Worm (Caenorhabditis elegans) whole organism, L4 larva: ENCODE results near the gene H35B03.2.
A peak's percentile ranks its signal among the peaks of the same experiment; 100 is the strongest.

Experiments used
- F10B5.3 ChIP-seq: sonication (generic microtip); optimal IDR thresholded peaks from 2 replicates; lab custom pipeline; 2016; ENCODE audit warnings: mild to moderate bottlenecking, missing genetic modification characterization, missing compliant biosample characterization
- Y105C5A.15 ChIP-seq: fragments of 200-800 bp; sonication (Bioruptor generic); IDR thresholded peaks from 2 replicates; pipeline ENCODE4 v1.3.6; 2022; ENCODE audit warnings: missing genetic modification characterization, missing compliant biosample characterization
- ama-1 ChIP-seq: fragments of 150-350 bp; optimal IDR thresholded peaks from 2 replicates; lab custom pipeline; 2014; ENCODE audit warnings: inconsistent platforms, mixed read lengths
- ceh-82 ChIP-seq: sonication (generic microtip); optimal IDR thresholded peaks from 2 replicates; lab custom pipeline; 2017; ENCODE audit warnings: missing biosample characterization, missing genetic modification characterization
- dmd-9 ChIP-seq: fragments of 200-800 bp; sonication (Bioruptor generic); IDR thresholded peaks from 2 replicates; pipeline ENCODE4 v1.3.6; 2022; ENCODE audit warnings: missing genetic modification reagents, missing genetic modification characterization, missing compliant biosample characterization
- gei-8 ChIP-seq: fragments of 200-800 bp; sonication (Bioruptor generic); optimal IDR thresholded peaks from 2 replicates; lab custom pipeline; 2018; ENCODE audit warnings: mild to moderate bottlenecking, missing genetic modification characterization, missing compliant biosample characterization
- lin-39 ChIP-seq: fragments of 150-350 bp; optimal IDR thresholded peaks from 2 replicates; lab custom pipeline; 2014; ENCODE audit warnings: missing biosample characterization, missing genetic modification reagents, missing genetic modification characterization
- lir-3 ChIP-seq: sonication (generic microtip); optimal IDR thresholded peaks from 2 replicates; lab custom pipeline; 2016; ENCODE audit warnings: mild to moderate bottlenecking, missing genetic modification characterization, missing compliant biosample characterization
- nhr-10 ChIP-seq: fragments of 150-350 bp; optimal IDR thresholded peaks from 2 replicates; lab custom pipeline; 2014; ENCODE audit warnings: missing biosample characterization, missing genetic modification characterization
- nhr-237 ChIP-seq: sonication (generic microtip); optimal IDR thresholded peaks from 2 replicates; lab custom pipeline; 2017; ENCODE audit warnings: missing biosample characterization, missing genetic modification characterization
- skn-1 ChIP-seq: fragments of 150-350 bp; optimal IDR thresholded peaks from 2 replicates; lab custom pipeline; 2014; ENCODE audit warnings: missing biosample characterization, missing genetic modification characterization
- tag-97 ChIP-seq: fragments of 200-800 bp; sonication (Bioruptor generic); IDR thresholded peaks from 2 replicates; pipeline ENCODE4 v1.3.6; 2022; ENCODE audit warnings: missing genetic modification characterization, missing compliant biosample characterization

DNA sequence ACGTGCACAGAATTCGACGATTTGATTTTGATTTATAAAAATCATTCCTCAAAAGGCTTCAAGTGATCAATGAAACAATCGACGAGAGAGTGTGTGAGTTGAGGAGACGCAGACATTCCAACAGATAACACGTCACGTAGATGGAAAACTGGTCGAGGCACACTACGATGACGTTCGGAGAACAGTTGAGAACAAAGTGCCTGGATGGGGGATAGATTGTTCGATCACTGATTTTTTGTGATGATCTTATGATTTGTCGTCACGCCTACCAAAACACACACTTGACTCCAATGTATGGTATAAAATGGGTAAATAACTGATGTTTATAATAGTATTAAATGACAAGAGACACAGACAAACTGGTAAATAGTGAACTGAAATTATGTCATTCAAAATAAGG is 46.9 kb upstream of the H35B03.2 start:
- TF ChIP-seq tag-97 (GFP tag; lab: Robert Waterston, UW) (no peak), Y105C5A.15 (GFP tag; lab: Robert Waterston, UW) (no peak), dmd-9 (no peak), nhr-10 (peak; percentile 69), lin-39 (tag; lab: Kevin White, UChicago) (no peak), ama-1 (no peak), nhr-237 (tag; lab: Kevin White, UChicago) (no peak), gei-8 (no peak), F10B5.3 (tag; lab: Kevin White, UChicago) (no peak), ceh-82 (tag; lab: Kevin White, UChicago) (no peak), skn-1 (no peak), lir-3 (tag; lab: Kevin White, UChicago) (no peak)
